Fruit fly (Drosophila melanogaster): ENCODE measurements around the gene Prps.

The Prps gene

DNA sequence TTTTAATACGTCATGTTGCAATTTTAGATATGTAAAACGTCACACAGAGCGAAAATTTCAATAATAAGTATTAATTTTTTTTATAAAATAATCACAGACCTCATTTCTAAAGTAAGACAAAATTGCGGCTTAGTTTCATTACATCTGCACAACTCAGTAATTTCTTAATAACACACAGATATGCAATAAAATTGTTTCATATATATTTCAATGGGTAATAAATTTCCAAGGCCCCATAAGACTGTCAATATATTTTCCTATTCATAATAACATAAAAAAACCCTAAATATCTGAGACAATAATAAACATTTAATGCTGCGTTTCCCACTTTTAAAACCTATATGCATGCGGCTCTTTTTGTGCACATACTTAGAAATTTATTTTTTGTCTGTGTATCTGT, 853 bp downstream of the Prps start (continued):
- TF ChIP-seq nmo (GFP tag; optimal IDR thresholded peaks at IDR 0.05) = peak; percentile 56
- TF ChIP-seq CG4360 (GFP tag; IDR thresholded peaks at IDR 0.05) = no peak
- no peak for TF ChIP-seq Hr78 (GFP tag; optimal IDR thresholded peaks at IDR 0.05)
- TF ChIP-seq CG6791 (GFP tag; IDR thresholded peaks at IDR 0.05; ENCODE audit: partially characterized antibody) = no peak
- TF ChIP-seq cg (GFP tag; optimal IDR thresholded peaks at IDR 0.05) = no peak
- no peak for TF ChIP-seq scrt (GFP tag; optimal IDR thresholded peaks at IDR 0.05)
- TF ChIP-seq H2.0 (GFP tag; IDR thresholded peaks at IDR 0.05) = no peak
- no peak for TF ChIP-seq tup (GFP tag; optimal IDR thresholded peaks at IDR 0.05)
- TF ChIP-seq sna (GFP tag; IDR thresholded peaks at IDR 0.05; ENCODE audit: partially characterized antibody) = no peak
- TF ChIP-seq CG1602 (GFP tag; optimal IDR thresholded peaks at IDR 0.05) = peak; percentile 17
- no peak for TF ChIP-seq psq (GFP tag; optimal IDR thresholded peaks at IDR 0.05)
- no peak for TF ChIP-seq Tbp (GFP tag; optimal IDR thresholded peaks at IDR 0.05)
- TF ChIP-seq CG3163 (GFP tag; optimal IDR thresholded peaks at IDR 0.05) = no peak
- no peak for TF ChIP-seq CG16863 (GFP tag; optimal IDR thresholded peaks at IDR 0.05)
- TF ChIP-seq chm (GFP tag; IDR thresholded peaks at IDR 0.05) = no peak
- no peak for TF ChIP-seq CG9876 (GFP tag; optimal IDR thresholded peaks at IDR 0.05)
- no peak for TF ChIP-seq Fer1 (GFP tag; optimal IDR thresholded peaks at IDR 0.05)
- TF ChIP-seq crp (GFP tag; optimal IDR thresholded peaks at IDR 0.05) = no peak
- TF ChIP-seq dysf (GFP tag; IDR thresholded peaks at IDR 0.05) = peak; percentile 47; the same call in 1 of the 3 replicates
- no peak for TF ChIP-seq HLH4C (GFP tag; IDR thresholded peaks at IDR 0.05; ENCODE audit: partially characterized antibody)
- TF ChIP-seq CG14441 (GFP tag; IDR thresholded peaks at IDR 0.05) = no peak
- peak; percentile 13 for TF ChIP-seq CG18619 (GFP tag; optimal IDR thresholded peaks at IDR 0.05)
- no peak for TF ChIP-seq E2f1 (GFP tag; IDR thresholded peaks at IDR 0.05)
- TF ChIP-seq prd (optimal IDR thresholded peaks at IDR 0.05) = no peak
- TF ChIP-seq prd (GFP tag; IDR thresholded peaks at IDR 0.05) = 0 out of 3 replicates have a peak, but pooled peaks have one; percentile 11
- TF ChIP-seq tin (GFP tag; optimal IDR thresholded peaks at IDR 0.05) = no peak
- TF ChIP-seq CG10147 (GFP tag; optimal IDR thresholded peaks at IDR 0.05) = no peak
- no peak for TF ChIP-seq MBD-R2 (GFP tag; IDR thresholded peaks at IDR 0.05)
- peak; percentile 12 for TF ChIP-seq CG13775 (GFP tag; optimal IDR thresholded peaks at IDR 0.05)
- TF ChIP-seq gcm (GFP tag; optimal IDR thresholded peaks at IDR 0.05) = no peak
- no peak for TF ChIP-seq nom (GFP tag; optimal IDR thresholded peaks at IDR 0.05)
- TF ChIP-seq CkIIα-i1 (GFP tag; IDR thresholded peaks at IDR 0.05) = no peak
- no peak for TF ChIP-seq pum (GFP tag; optimal IDR thresholded peaks at IDR 0.05)
- no peak for TF ChIP-seq Lhr (GFP tag; optimal IDR thresholded peaks at IDR 0.05)
- TF ChIP-seq phol (tag; optimal IDR thresholded peaks at IDR 0.05) = peak; percentile 41
- no peak for TF ChIP-seq CG17912 (GFP tag; optimal IDR thresholded peaks at IDR 0.05)
- TF ChIP-seq insv (GFP tag; optimal IDR thresholded peaks at IDR 0.05) = no peak
- no peak for TF ChIP-seq pnt (GFP tag; optimal IDR thresholded peaks at IDR 0.05)
- no peak for TF ChIP-seq CG13894 (tag; optimal IDR thresholded peaks at IDR 0.05)
- no peak for TF ChIP-seq cas (GFP tag; IDR thresholded peaks at IDR 0.05)
- TF ChIP-seq ci (GFP tag; IDR thresholded peaks at IDR 0.05) = no peak
- no peak for TF ChIP-seq CG15696 (tag; optimal IDR thresholded peaks at IDR 0.05)
- peak; percentile 4 for TF ChIP-seq az2 (GFP tag; optimal IDR thresholded peaks at IDR 0.05)
- no peak for TF ChIP-seq CG12219 (GFP tag; optimal IDR thresholded peaks at IDR 0.05)
- TF ChIP-seq Doc3 (GFP tag; IDR thresholded peaks at IDR 0.05; ENCODE audit: partially characterized antibody) = no peak
- no peak for TF ChIP-seq CG3407 (GFP tag; optimal IDR thresholded peaks at IDR 0.05)
- no peak for TF ChIP-seq CG4617 (GFP tag; optimal IDR thresholded peaks at IDR 0.05; ENCODE audit: borderline replicate concordance)
- peak; percentile 34 for TF ChIP-seq CG12659 (GFP tag; optimal IDR thresholded peaks at IDR 0.05)
- no peak for TF ChIP-seq Bdp1 (GFP tag; optimal IDR thresholded peaks at IDR 0.05)
- TF ChIP-seq CG4328 (GFP tag; optimal IDR thresholded peaks at IDR 0.05) = no peak
- no peak for TF ChIP-seq lab (GFP tag; optimal IDR thresholded peaks at IDR 0.05)

Measured in whole organism, embryonic.